Fruit fly (Drosophila melanogaster) Kc167 (cell line): Measurements from ENCODE around the gene CG31740.

Source experiments
- Myc ChIP-seq: fragments of >200 bp; optimal IDR thresholded peaks from 2 replicates; lab custom pipeline; 2017; ENCODE audit warnings: missing external identifiers
- Sin3A ChIP-seq: fragments of >200 bp; optimal IDR thresholded peaks from 2 replicates; lab custom pipeline; 2018; ENCODE audit warnings: missing external identifiers
- insv ChIP-seq: fragments of >200 bp; optimal IDR thresholded peaks from 3 replicates; lab custom pipeline; 2018; ENCODE audit warnings: missing external identifiers
- psq ChIP-seq: fragments of >200 bp; optimal IDR thresholded peaks from 2 replicates; lab custom pipeline; 2017; ENCODE audit warnings: missing external identifiers
- ttk ChIP-seq: sonication (Bioruptor generic); optimal IDR thresholded peaks from 2 replicates; lab custom pipeline; 2017; ENCODE audit warnings: missing external identifiers

dm6 chr2L:17963071-17963567 lies 45.6 kb upstream of the CG31740 start, which contains the start of gene CG5674:
- TF ChIP-seq Myc (lab: Kevin White, UChicago) (no peak), insv (lab: Kevin White, UChicago) (no peak), Sin3A (lab: Kevin White, UChicago) (no peak), ttk (lab: Kevin White, UChicago) (no peak), psq (lab: Kevin White, UChicago) (no peak)
